Fruit fly (Drosophila melanogaster) S2 (cell line): ENCODE data around the gene SCCRO.

Experiments
- CG8478 ChIP-seq: fragments of >200 bp; optimal IDR thresholded peaks from 2 replicates; lab custom pipeline; 2018
- CTCF ChIP-seq, 2 experiments: fragments of >200 bp; optimal IDR thresholded peaks; 2 replicates each; lab custom pipeline; 2018

- TF ChIP-seq CG8478 (lab: Kevin White, UChicago) (no peak), CTCF (optimal IDR thresholded peaks at IDR 0.05; lab: Kevin White, UChicago) (no peak)
Measured at dm6 chr3L:15518344-15518743, 44.9 kb upstream of the SCCRO start.
